Worm (Caenorhabditis elegans): ENCODE data around the gene egl-26.

egl-26 gene

ce11 chrII:60049-60448 lies 9.4 kb upstream of the egl-26 start:
- TF ChIP-seq lin-35 (GFP tag; optimal IDR thresholded peaks at IDR 0.05) (peak in 1 of 2 experiments; percentile 16), xbp-1 (tag; optimal IDR thresholded peaks at IDR 0.05) (no peak), tlp-1 (tag; optimal IDR thresholded peaks at IDR 0.05) (no peak), elt-2 (tag; optimal IDR thresholded peaks at IDR 0.05) (no peak), mab-9 (GFP tag; IDR thresholded peaks at IDR 0.05) (no peak), ceh-63 (GFP tag; optimal IDR thresholded peaks at IDR 0.05) (no peak), C16A3.4 (tag; optimal IDR thresholded peaks at IDR 0.05) (no peak), fos-1 (tag; optimal IDR thresholded peaks at IDR 0.05) (no peak), unc-30 (tag; optimal IDR thresholded peaks at IDR 0.05) (no peak), nhr-71 (tag; optimal IDR thresholded peaks at IDR 0.05) (peak; percentile 3), efl-1 (optimal IDR thresholded peaks at IDR 0.05) (no peak), efl-1 (GFP tag; optimal IDR thresholded peaks at IDR 0.05 in 1 of 2) (no peak), nhr-28 (tag; optimal IDR thresholded peaks at IDR 0.05) (no peak), blmp-1 (tag; optimal IDR thresholded peaks at IDR 0.05) (peak; percentile 59), C34B4.2 (tag; optimal IDR thresholded peaks at IDR 0.05) (no peak), nhr-20 (tag; optimal IDR thresholded peaks at IDR 0.05) (peak; percentile 24), unc-62 (GFP tag; optimal IDR thresholded peaks at IDR 0.05) (no peak), lin-14 (GFP tag; optimal IDR thresholded peaks at IDR 0.05) (peak; percentile 50), ceh-88 (GFP tag; IDR thresholded peaks at IDR 0.05) (no peak), sup-37 (GFP tag; optimal IDR thresholded peaks at IDR 0.05) (no peak), pag-3 (tag; optimal IDR thresholded peaks at IDR 0.05; ENCODE audit: borderline replicate concordance, insufficient read depth) (no peak), elt-3 (tag; optimal IDR thresholded peaks at IDR 0.05) (no peak), nhr-237 (tag; optimal IDR thresholded peaks at IDR 0.05) (no peak), lsy-2 (tag; optimal IDR thresholded peaks at IDR 0.05) (no peak), snu-23 (GFP tag; optimal IDR thresholded peaks at IDR 0.05) (peak; percentile 54), fkh-10 (GFP tag; optimal IDR thresholded peaks at IDR 0.05) (no peak), dsc-1 (tag; optimal IDR thresholded peaks at IDR 0.05) (no peak), lin-13 (GFP tag; optimal IDR thresholded peaks at IDR 0.05) (no peak), ztf-4 (tag; optimal IDR thresholded peaks at IDR 0.05) (no peak), F16B12.6 (tag; optimal IDR thresholded peaks at IDR 0.05) (no peak), ceh-8 (GFP tag; optimal IDR thresholded peaks at IDR 0.05) (no peak), snpc-4 (tag; optimal IDR thresholded peaks at IDR 0.05) (no peak), nhr-76 (tag; optimal IDR thresholded peaks at IDR 0.05) (no peak), nhr-90 (tag; optimal IDR thresholded peaks at IDR 0.05; ENCODE audit: poor library complexity) (no peak), alr-1 (tag; optimal IDR thresholded peaks at IDR 0.05; ENCODE audit: borderline replicate concordance) (no peak), aly-2 (tag; optimal IDR thresholded peaks at IDR 0.05) (no peak), rnt-1 (tag; optimal IDR thresholded peaks at IDR 0.05) (no peak), swsn-7 (tag; optimal IDR thresholded peaks at IDR 0.05) (no peak), unc-98 (GFP tag; IDR thresholded peaks at IDR 0.05) (no peak), nhr-85 (tag) (peak; percentile 65), lin-39 (tag; optimal IDR thresholded peaks at IDR 0.05) (no peak), ceh-90 (tag; optimal IDR thresholded peaks at IDR 0.05) (no peak), mdl-1 (tag; optimal IDR thresholded peaks at IDR 0.05) (no peak), ztf-11 (tag; optimal IDR thresholded peaks at IDR 0.05) (no peak), ets-5 (GFP tag; IDR thresholded peaks at IDR 0.05) (no peak), jun-1 (tag; optimal IDR thresholded peaks at IDR 0.05) (no peak), vab-15 (tag; optimal IDR thresholded peaks at IDR 0.05) (no peak), lir-3 (tag; optimal IDR thresholded peaks at IDR 0.05; ENCODE audit: poor library complexity) (no peak), grh-1 (GFP tag; IDR thresholded peaks at IDR 0.05) (no peak), hlh-17 (GFP tag; optimal IDR thresholded peaks at IDR 0.05; ENCODE audit: borderline replicate concordance) (no peak), dpl-1 (GFP tag; optimal IDR thresholded peaks at IDR 0.05) (no peak), fkh-4 (tag; optimal IDR thresholded peaks at IDR 0.05; ENCODE audit: borderline replicate concordance) (no peak), nhr-84 (tag; optimal IDR thresholded peaks at IDR 0.05) (no peak), ama-1 (optimal IDR thresholded peaks at IDR 0.05) (no peak)

Measured in whole organism, L1 larva.